Fruit fly (Drosophila melanogaster): ENCODE measurements around the gene Tep3.

- no peak for TF ChIP-seq CTCF (optimal IDR thresholded peaks at IDR 0.05)
- no peak for TF ChIP-seq CG8478 (optimal IDR thresholded peaks at IDR 0.05)
Observed at dm6 chr2L:7744208-7744607, 41.6 kb downstream of the Tep3 start.
